Worm (Caenorhabditis elegans) whole organism, midembryonic: ENCODE data around the gene ZK938.3.
"Not testable (repeated sequence)": the region's sequence is repeated elsewhere in the genome, so short reads cannot be mapped to it uniquely, and the experiment has no call there.

Experiments
- T22C8.4 ChIP-seq: fragments of 200-800 bp; sonication (Bioruptor generic); IDR thresholded peaks from 2 replicates; pipeline ENCODE4 v1.3.6; 2022; ENCODE audit warnings: missing genetic modification characterization, missing compliant biosample characterization
- cog-1 ChIP-seq: sonication (generic microtip); optimal IDR thresholded peaks from 2 replicates; lab custom pipeline; 2016; ENCODE audit warnings: missing genetic modification characterization, missing compliant biosample characterization
- flt-1 ChIP-seq: fragments of 200-800 bp; sonication (Bioruptor generic); IDR thresholded peaks from 2 replicates; pipeline ENCODE4 v1.3.6; 2022; ENCODE audit warnings: missing genetic modification characterization, missing compliant biosample characterization
- klf-2 ChIP-seq: fragments of 200-800 bp; sonication (Bioruptor generic); conservative IDR thresholded peaks from 2 replicates; pipeline ENCODE4 v1.3.6; 2022; ENCODE audit warnings: missing genetic modification reagents, missing genetic modification characterization, missing compliant biosample characterization
- med-1 ChIP-seq: sonication (generic microtip); optimal IDR thresholded peaks from 2 replicates; lab custom pipeline; 2017; ENCODE audit warnings: missing genetic modification characterization, mild to moderate bottlenecking, missing compliant biosample characterization, antibody characterized with exemption, missing genetic modification reagents; ENCODE audit not compliant: insufficient read depth
- ref-1 ChIP-seq: fragments of 200-800 bp; sonication (Bioruptor generic); conservative IDR thresholded peaks from 2 replicates; pipeline ENCODE4 v1.3.6; 2022; ENCODE audit warnings: missing genetic modification reagents, missing genetic modification characterization, missing compliant biosample characterization
- tab-1 ChIP-seq: fragments of 200-800 bp; sonication (Bioruptor generic); IDR thresholded peaks from 2 replicates; pipeline ENCODE4 v1.3.6; 2022; ENCODE audit warnings: missing genetic modification characterization, missing compliant biosample characterization
- ztf-23 ChIP-seq: fragments of 200-800 bp; sonication (Bioruptor generic); IDR thresholded peaks from 2 replicates; pipeline ENCODE4 v1.3.6; 2022; ENCODE audit warnings: missing genetic modification reagents, missing genetic modification characterization, missing compliant biosample characterization
- ztf-29 ChIP-seq: fragments of 200-800 bp; sonication (Bioruptor generic); IDR thresholded peaks from 2 replicates; pipeline ENCODE4 v1.3.6; 2022; ENCODE audit warnings: missing genetic modification reagents, missing genetic modification characterization, missing compliant biosample characterization

ZK938.3 gene

ce11 chrII:9833855-9834254 lies at the start of gene ZK938.3:
ZK938.3 (minus strand) TSS chrII:9833955.
- TF ChIP-seq cog-1 (tag; lab: Kevin White, UChicago) (no peak), ztf-23 (GFP tag; lab: Robert Waterston, UW) (no peak)

DNA sequence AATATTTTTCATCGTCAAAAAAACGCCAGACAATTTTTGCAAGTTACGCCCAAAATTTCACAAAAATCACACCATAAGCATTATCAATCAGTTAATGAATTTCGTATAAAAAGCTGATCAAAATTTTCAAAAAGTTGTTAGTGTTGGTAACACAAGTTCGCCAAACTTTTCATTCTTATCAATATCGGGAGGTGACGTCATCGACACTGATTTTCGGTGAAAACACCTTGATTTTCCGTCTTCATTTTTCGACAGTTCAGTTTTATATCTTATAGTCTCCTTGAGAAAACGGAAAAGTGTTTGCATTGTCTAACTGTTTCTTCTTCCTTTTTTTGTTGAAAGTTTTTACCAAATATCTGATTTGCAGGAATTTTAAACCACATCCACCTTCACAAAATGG lies 47.1 kb upstream of the ZK938.3 start, which contains the start of gene C08H9.15:
Gene C08H9.15, plus strand, starts transcription at position 368 of the 400 bp plus-strand sequence.
- TF ChIP-seq flt-1 (GFP tag; lab: Robert Waterston, UW), result no peak
- no peak for TF ChIP-seq ref-1
- no peak for TF ChIP-seq tab-1
- no peak for TF ChIP-seq ztf-23 (GFP tag; lab: Robert Waterston, UW)
- TF ChIP-seq cog-1 (tag; lab: Kevin White, UChicago), result no peak
- no peak for TF ChIP-seq klf-2 (GFP tag; lab: Robert Waterston, UW)
- no peak for TF ChIP-seq T22C8.4 (GFP tag; lab: Robert Waterston, UW)
- no peak for TF ChIP-seq ztf-29
- TF ChIP-seq med-1 (GFP tag; lab: Kevin White, UChicago), result no peak

- TF ChIP-seq ref-1 (no peak), ztf-29 (no peak), med-1 (GFP tag; lab: Kevin White, UChicago) (no peak), cog-1 (tag; lab: Kevin White, UChicago) (no peak), T22C8.4 (GFP tag; lab: Robert Waterston, UW) (no peak), klf-2 (GFP tag; lab: Robert Waterston, UW) (no peak), tab-1 (no peak), flt-1 (GFP tag; lab: Robert Waterston, UW) (no peak), ztf-23 (GFP tag; lab: Robert Waterston, UW) (no peak)
Observed at ce11 chrII:9879815-9880214, 46.1 kb upstream of the ZK938.3 start.

- TF ChIP-seq flt-1 (GFP tag; lab: Robert Waterston, UW) (no peak), ztf-29 (no peak), T22C8.4 (GFP tag; lab: Robert Waterston, UW) (no peak), cog-1 (tag; lab: Kevin White, UChicago) (no peak), ref-1 (no peak), klf-2 (GFP tag; lab: Robert Waterston, UW) (no peak), tab-1 (no peak), ztf-23 (GFP tag; lab: Robert Waterston, UW) (no peak), med-1 (GFP tag; lab: Kevin White, UChicago) (no peak)
Observed at ce11 chrII:9874508-9875229, 40.9 kb upstream of the ZK938.3 start, which contains the start of the genes chil-2 and ctsa-3.2. chil-2 (minus strand) TSS chrII:9874608. ctsa-3.2 (plus strand) TSS chrII:9875179.

DNA sequence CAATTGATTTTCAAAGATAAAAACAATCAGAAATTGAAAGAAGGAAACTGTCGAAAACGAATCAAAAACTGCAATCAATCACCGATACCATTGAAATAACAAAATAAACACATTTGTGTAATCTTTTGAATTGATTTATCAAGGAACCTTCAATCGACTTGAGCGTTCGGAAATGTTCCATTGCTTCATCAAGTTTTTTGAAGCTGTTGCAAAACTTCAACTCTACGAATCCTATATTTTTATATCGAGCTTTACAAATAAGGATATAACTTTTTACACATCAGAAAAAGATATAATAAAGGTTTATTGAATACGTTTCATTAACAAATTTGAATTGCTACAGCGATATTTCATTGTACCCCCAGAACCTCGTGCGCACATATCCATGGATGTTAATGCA lies 39.2 kb upstream of the ZK938.3 start, which contains the start of gene chil-8:
Gene chil-8, minus strand, starts transcription at position 101 of the 400 bp plus-strand sequence.
- TF ChIP-seq ref-1, result no peak
- TF ChIP-seq T22C8.4 (GFP tag; lab: Robert Waterston, UW), result no peak
- no peak for TF ChIP-seq med-1 (GFP tag; lab: Kevin White, UChicago)
- TF ChIP-seq cog-1 (tag; lab: Kevin White, UChicago), result no peak
- TF ChIP-seq tab-1, result no peak
- no peak for TF ChIP-seq ztf-29
- TF ChIP-seq ztf-23 (GFP tag; lab: Robert Waterston, UW), result no peak
- no peak for TF ChIP-seq flt-1 (GFP tag; lab: Robert Waterston, UW)
- TF ChIP-seq klf-2 (GFP tag; lab: Robert Waterston, UW), result no peak

DNA sequence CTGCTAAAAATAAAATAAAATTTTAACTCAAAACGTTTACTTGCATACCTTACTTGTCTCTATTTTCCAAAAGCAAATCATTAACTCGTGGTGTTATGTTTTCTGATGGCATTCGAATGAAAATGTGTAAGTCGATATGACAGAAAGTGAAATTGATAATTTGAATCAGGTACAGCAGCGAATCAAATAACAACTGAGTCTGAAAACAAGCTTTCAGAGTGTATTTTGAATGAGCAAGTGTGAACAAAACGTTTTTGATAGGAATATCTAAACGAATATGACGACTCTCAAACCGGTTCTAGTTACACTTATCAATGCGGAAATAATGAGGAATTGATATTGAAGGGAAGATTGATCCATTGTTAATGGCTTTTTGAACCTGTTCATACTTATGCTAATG lies 37.3 kb upstream of the ZK938.3 start, which contains the start of gene chil-7:
Gene chil-7, minus strand, starts transcription at position 112 of the 400 bp plus-strand sequence.
- TF ChIP-seq ztf-29, result no peak

- TF ChIP-seq flt-1 (GFP tag; lab: Robert Waterston, UW) (no peak), cog-1 (tag; lab: Kevin White, UChicago) (no peak), T22C8.4 (GFP tag; lab: Robert Waterston, UW) (no peak), ref-1 (no peak), ztf-23 (GFP tag; lab: Robert Waterston, UW) (no peak), ztf-29 (no peak), tab-1 (no peak), klf-2 (GFP tag; lab: Robert Waterston, UW) (no peak), med-1 (GFP tag; lab: Kevin White, UChicago) (no peak)
Observed at ce11 chrII:9868698-9869097, 34.9 kb upstream of the ZK938.3 start, which contains the start of gene old-1. old-1 (minus strand) TSS chrII:9868747.

ce11 chrII:9868207-9868606 lies 34.5 kb upstream of the ZK938.3 start:
- no peak for TF ChIP-seq cog-1 (tag; lab: Kevin White, UChicago)
- TF ChIP-seq ref-1, result no peak
- no peak for TF ChIP-seq T22C8.4 (GFP tag; lab: Robert Waterston, UW)
- TF ChIP-seq ztf-29, result no peak
- TF ChIP-seq klf-2 (GFP tag; lab: Robert Waterston, UW), result no peak
- no peak for TF ChIP-seq flt-1 (GFP tag; lab: Robert Waterston, UW)
- no peak for TF ChIP-seq ztf-23 (GFP tag; lab: Robert Waterston, UW)
- no peak for TF ChIP-seq tab-1
- no peak for TF ChIP-seq med-1 (GFP tag; lab: Kevin White, UChicago)

ce11 chrII:9866378-9866777 lies 32.6 kb upstream of the ZK938.3 start, which contains the start of gene chil-1:
chil-1 (minus strand) TSS chrII:9866478.
- TF ChIP-seq T22C8.4 (GFP tag; lab: Robert Waterston, UW); cog-1 (tag; lab: Kevin White, UChicago); tab-1: not testable (repeated sequence)

DNA sequence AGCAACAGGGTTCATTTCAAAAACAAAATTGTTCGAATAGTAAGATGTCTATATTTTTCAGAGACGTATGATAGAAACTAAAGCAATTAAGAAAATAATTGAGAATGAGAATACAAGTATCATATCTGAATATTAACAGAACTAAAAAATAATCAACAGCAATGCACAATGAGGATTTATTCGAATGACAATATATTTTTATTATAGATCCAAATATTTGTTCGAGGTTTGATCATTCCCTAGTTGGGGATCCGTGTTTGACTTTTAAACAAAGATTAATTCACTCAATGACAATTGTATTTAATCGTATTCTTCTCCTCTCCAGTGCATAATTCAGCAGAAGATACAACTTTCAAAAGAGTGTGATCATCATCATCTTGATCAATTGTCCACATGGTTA lies 28.4 kb upstream of the ZK938.3 start, which contains the start of gene C08H9.18:
Gene C08H9.18, minus strand, starts transcription at position 101 of the 400 bp plus-strand sequence.
- TF ChIP-seq flt-1 (GFP tag; lab: Robert Waterston, UW) (no peak), ref-1 (no peak), ztf-23 (GFP tag; lab: Robert Waterston, UW) (no peak), ztf-29 (no peak), klf-2 (GFP tag; lab: Robert Waterston, UW) (no peak), cog-1 (tag; lab: Kevin White, UChicago) (no peak), tab-1 (no peak), T22C8.4 (GFP tag; lab: Robert Waterston, UW) (no peak), med-1 (GFP tag; lab: Kevin White, UChicago) (no peak)
